Comparison of ENCODE assay signal across 2 fruit fly cellular contexts in genomic region chr3R:11663441-11663840, dm6.
A peak's percentile ranks its signal among the peaks of the same experiment; 100 is the strongest.
TF ChIP-seq lines count a peak whose summit lies in the region.

No protein-coding gene starts in this region.

TF ChIP-seq in whole organism, embryonic, 481 proteins besides CTCF, POLR2A, EP300 and RAD21 (continued from another document and continues in another):
- TF ChIP-seq prd (optimal IDR thresholded peaks at IDR 0.05; lab: Kevin White, UChicago) = no peak
- peak; percentile 34; the same call in 1 of the 3 replicates for TF ChIP-seq prd (GFP tag; IDR thresholded peaks at IDR 0.05; lab: Robert Waterston, UW)
- TF ChIP-seq Ptx1 (GFP tag; IDR thresholded peaks at IDR 0.05; lab: Robert Waterston, UW) = peak; percentile 62
- 0 out of 3 replicates have a peak, but pooled peaks have one; percentile 11 for TF ChIP-seq CG11695 (GFP tag; IDR thresholded peaks at IDR 0.05; lab: Robert Waterston, UW)
- peak; percentile 3 for TF ChIP-seq Nf-YB (GFP tag; optimal IDR thresholded peaks at IDR 0.05; lab: Kevin White, UChicago)
- no peak for TF ChIP-seq Adf1 (GFP tag; IDR thresholded peaks at IDR 0.05; lab: Robert Waterston, UW)
- TF ChIP-seq run (tag; optimal IDR thresholded peaks at IDR 0.05; lab: Kevin White, UChicago) = peak; percentile 24
- TF ChIP-seq Ssrp (tag; optimal IDR thresholded peaks at IDR 0.05; lab: Kevin White, UChicago) = peak; percentile 35
- TF ChIP-seq org-1 (GFP tag; optimal IDR thresholded peaks at IDR 0.05; lab: Kevin White, UChicago) = peak; percentile 25
- TF ChIP-seq CG7839 (tag; optimal IDR thresholded peaks at IDR 0.05; lab: Kevin White, UChicago) = peak; percentile 65
- TF ChIP-seq bcd (GFP tag; optimal IDR thresholded peaks at IDR 0.05; lab: Kevin White, UChicago) = peak; percentile 7
- no peak for TF ChIP-seq CG10462 (GFP tag; optimal IDR thresholded peaks at IDR 0.05; lab: Kevin White, UChicago)
- TF ChIP-seq CG10979 (tag; optimal IDR thresholded peaks at IDR 0.05; lab: Kevin White, UChicago) = peak; percentile 38
- peak; percentile 32 for TF ChIP-seq fd3F (GFP tag; optimal IDR thresholded peaks at IDR 0.05; lab: Kevin White, UChicago)
- TF ChIP-seq esg (GFP tag; conservative IDR thresholded peaks at IDR 0.05; lab: Robert Waterston, UW) = peak; percentile 26; the same call in 1 of the 2 replicates
- 0 out of 3 replicates have a peak, but pooled peaks have one; percentile 12 for TF ChIP-seq CG11093 (GFP tag; IDR thresholded peaks at IDR 0.05; lab: Robert Waterston, UW)
- TF ChIP-seq wdn (GFP tag; IDR thresholded peaks at IDR 0.05; lab: Robert Waterston, UW) = no peak
- TF ChIP-seq CG4424 (GFP tag; optimal IDR thresholded peaks at IDR 0.05; lab: Kevin White, UChicago) = peak; percentile 39
- peak; percentile 57 for TF ChIP-seq CG2712 (tag; optimal IDR thresholded peaks at IDR 0.05; lab: Kevin White, UChicago)
- TF ChIP-seq Ets65A (GFP tag; lab: Kevin White, UChicago) = no peak
- TF ChIP-seq salm (tag; optimal IDR thresholded peaks at IDR 0.05; lab: Kevin White, UChicago) = peak; percentile 44
- TF ChIP-seq CG14050 (GFP tag; IDR thresholded peaks at IDR 0.05; lab: Robert Waterston, UW) = no peak
- TF ChIP-seq CG10209 (GFP tag; optimal IDR thresholded peaks at IDR 0.05; lab: Kevin White, UChicago) = peak; percentile 49
- peak; percentile 34 for TF ChIP-seq CG8388 (GFP tag; optimal IDR thresholded peaks at IDR 0.05; lab: Kevin White, UChicago)
- no peak for TF ChIP-seq Dref (GFP tag; IDR thresholded peaks at IDR 0.05; lab: Robert Waterston, UW)
- no peak for TF ChIP-seq chm (GFP tag; IDR thresholded peaks at IDR 0.05; lab: Robert Waterston, UW)
- TF ChIP-seq sisA (GFP tag; IDR thresholded peaks at IDR 0.05; lab: Robert Waterston, UW) = peak; percentile 35; the same call in 1 of the 2 replicates
- no peak for TF ChIP-seq CG42726 (GFP tag; IDR thresholded peaks at IDR 0.05; lab: Robert Waterston, UW; ENCODE audit: partially characterized antibody)
- TF ChIP-seq CG9437 (GFP tag; optimal IDR thresholded peaks at IDR 0.05; lab: Kevin White, UChicago) = peak; percentile 64
- TF ChIP-seq CG34422 (GFP tag; IDR thresholded peaks at IDR 0.05; lab: Robert Waterston, UW) = 0 out of 3 replicates have a peak, but pooled peaks have one; percentile 34
- TF ChIP-seq Eip74EF (GFP tag; optimal IDR thresholded peaks at IDR 0.05; lab: Kevin White, UChicago) = peak in 1 of 2 experiments; percentile 65
- no peak for TF ChIP-seq CG3838 (GFP tag; optimal IDR thresholded peaks at IDR 0.05; lab: Kevin White, UChicago)
- peak; percentile 77 for TF ChIP-seq CG11504 (tag; optimal IDR thresholded peaks at IDR 0.05; lab: Kevin White, UChicago)
- TF ChIP-seq ind (GFP tag; optimal IDR thresholded peaks at IDR 0.05; lab: Kevin White, UChicago) = peak; percentile 34
- TF ChIP-seq lilli (GFP tag; optimal IDR thresholded peaks at IDR 0.05; lab: Kevin White, UChicago) = no peak
- peak; percentile 48 for TF ChIP-seq odd (GFP tag; optimal IDR thresholded peaks at IDR 0.05; lab: Kevin White, UChicago)
- no peak for TF ChIP-seq rib (GFP tag; IDR thresholded peaks at IDR 0.05; lab: Robert Waterston, UW)
- peak; percentile 36 for TF ChIP-seq Hmr (GFP tag; optimal IDR thresholded peaks at IDR 0.05; lab: Kevin White, UChicago)
- no peak for TF ChIP-seq cad (GFP tag; optimal IDR thresholded peaks at IDR 0.05; lab: Kevin White, UChicago)
- no peak for TF ChIP-seq CG14667 (GFP tag; IDR thresholded peaks at IDR 0.05; lab: Robert Waterston, UW)
- TF ChIP-seq Hsf (GFP tag; optimal IDR thresholded peaks at IDR 0.05; lab: Kevin White, UChicago) = peak; percentile 20
- TF ChIP-seq bsh (GFP tag; optimal IDR thresholded peaks at IDR 0.05; lab: Kevin White, UChicago) = peak in 1 of 2 experiments; percentile 31
- no peak for TF ChIP-seq Ets97D (GFP tag; optimal IDR thresholded peaks at IDR 0.05; lab: Kevin White, UChicago)
- TF ChIP-seq mirr (GFP tag; optimal IDR thresholded peaks at IDR 0.05; lab: Kevin White, UChicago) = no peak
- TF ChIP-seq Hr3 (GFP tag; optimal IDR thresholded peaks at IDR 0.05; lab: Kevin White, UChicago) = peak; percentile 20
- peak; percentile 66 for TF ChIP-seq CG31441 (GFP tag; IDR thresholded peaks at IDR 0.05; lab: Robert Waterston, UW)
- TF ChIP-seq CG2678 (tag; optimal IDR thresholded peaks at IDR 0.05; lab: Kevin White, UChicago) = peak; percentile 77
- peak; percentile 19 for TF ChIP-seq CG15601 (tag; optimal IDR thresholded peaks at IDR 0.05; lab: Kevin White, UChicago)
- no peak for TF ChIP-seq CG16813 (GFP tag; IDR thresholded peaks at IDR 0.05; lab: Robert Waterston, UW; ENCODE audit: partially characterized antibody)
- peak; percentile 62 for TF ChIP-seq CG17359 (tag; optimal IDR thresholded peaks at IDR 0.05; lab: Kevin White, UChicago)
- TF ChIP-seq CG4328 (GFP tag; optimal IDR thresholded peaks at IDR 0.05; lab: Kevin White, UChicago) = no peak
- no peak for TF ChIP-seq ase (GFP tag; IDR thresholded peaks at IDR 0.05; lab: Robert Waterston, UW)
- TF ChIP-seq CG14710 (tag; optimal IDR thresholded peaks at IDR 0.05; lab: Kevin White, UChicago) = peak; percentile 25
- no peak for TF ChIP-seq onecut (GFP tag; IDR thresholded peaks at IDR 0.05; lab: Robert Waterston, UW)
- peak in 1 of 2 experiments; percentile 83 for TF ChIP-seq Hr51 (GFP tag; optimal IDR thresholded peaks at IDR 0.05; lab: Kevin White, UChicago)
- TF ChIP-seq gem (tag; optimal IDR thresholded peaks at IDR 0.05; lab: Kevin White, UChicago) = peak; percentile 79
- TF ChIP-seq CG8290 (GFP tag; optimal IDR thresholded peaks at IDR 0.05; lab: Kevin White, UChicago) = no peak
- peak in 1 of 2 experiments; percentile 9 for TF ChIP-seq CG8290 (tag; optimal IDR thresholded peaks at IDR 0.05; lab: Kevin White, UChicago)
- peak; percentile 28 for TF ChIP-seq CG12659 (GFP tag; optimal IDR thresholded peaks at IDR 0.05; lab: Kevin White, UChicago)
- no peak for TF ChIP-seq fd102C (GFP tag; optimal IDR thresholded peaks at IDR 0.05; lab: Kevin White, UChicago)
- TF ChIP-seq Neu2 (GFP tag; optimal IDR thresholded peaks at IDR 0.05; lab: Kevin White, UChicago; ENCODE audit: borderline replicate concordance) = no peak
- TF ChIP-seq CG1603 (tag; optimal IDR thresholded peaks at IDR 0.05; lab: Kevin White, UChicago) = peak; percentile 12
- peak; percentile 38; the same call in 1 of the 3 replicates for TF ChIP-seq CG7357 (GFP tag; IDR thresholded peaks at IDR 0.05; lab: Robert Waterston, UW)
- no peak for TF ChIP-seq mld (GFP tag; IDR thresholded peaks at IDR 0.05; lab: Robert Waterston, UW; ENCODE audit: partially characterized antibody)
- TF ChIP-seq Oaz (GFP tag; IDR thresholded peaks at IDR 0.05; lab: Robert Waterston, UW) = no peak

TF ChIP-seq in whole organism, prepupa, 60 proteins besides CTCF, POLR2A, EP300 and RAD21 (continued from another document):
- no peak for TF ChIP-seq achi (GFP tag; optimal IDR thresholded peaks at IDR 0.05; lab: Kevin White, UChicago)
- TF ChIP-seq OdsH (GFP tag; optimal IDR thresholded peaks at IDR 0.05; lab: Kevin White, UChicago) = peak; percentile 15
- TF ChIP-seq Hr38 (GFP tag; optimal IDR thresholded peaks at IDR 0.05; lab: Kevin White, UChicago) = no peak
- TF ChIP-seq CG8319 (GFP tag; optimal IDR thresholded peaks at IDR 0.05; lab: Kevin White, UChicago) = no peak
- no peak for TF ChIP-seq Sox15 (GFP tag; optimal IDR thresholded peaks at IDR 0.05; lab: Kevin White, UChicago)
- TF ChIP-seq Sox14 (GFP tag; optimal IDR thresholded peaks at IDR 0.05; lab: Kevin White, UChicago) = no peak
- TF ChIP-seq CG6792 (GFP tag; optimal IDR thresholded peaks at IDR 0.05; lab: Kevin White, UChicago) = no peak
- TF ChIP-seq CG6808 (GFP tag; optimal IDR thresholded peaks at IDR 0.05; lab: Kevin White, UChicago) = no peak
- no peak for TF ChIP-seq lz (GFP tag; optimal IDR thresholded peaks at IDR 0.05; lab: Kevin White, UChicago)
- no peak for TF ChIP-seq fd85E (GFP tag; optimal IDR thresholded peaks at IDR 0.05; lab: Kevin White, UChicago)
- peak; percentile 33 for TF ChIP-seq CG3919 (GFP tag; optimal IDR thresholded peaks at IDR 0.05; lab: Kevin White, UChicago)
- TF ChIP-seq CG11902 (GFP tag; optimal IDR thresholded peaks at IDR 0.05; lab: Kevin White, UChicago) = no peak
- no peak for TF ChIP-seq Gug (GFP tag; IDR thresholded peaks at IDR 0.05; lab: Robert Waterston, UW)
- TF ChIP-seq esn (GFP tag; optimal IDR thresholded peaks at IDR 0.05; lab: Kevin White, UChicago) = no peak
- no peak for TF ChIP-seq Eip75B (GFP tag; optimal IDR thresholded peaks at IDR 0.05; lab: Kevin White, UChicago)
- no peak for TF ChIP-seq Lpt (GFP tag; optimal IDR thresholded peaks at IDR 0.05; lab: Kevin White, UChicago)
- no peak for TF ChIP-seq CG10631 (GFP tag; optimal IDR thresholded peaks at IDR 0.05; lab: Kevin White, UChicago)
- peak in 1 of 2 experiments; percentile 37 for TF ChIP-seq ss (GFP tag; optimal IDR thresholded peaks at IDR 0.05; lab: Kevin White, UChicago)
- peak; percentile 3 for TF ChIP-seq CG34406 (GFP tag; optimal IDR thresholded peaks at IDR 0.05; lab: Kevin White, UChicago)
- no peak for TF ChIP-seq svp (GFP tag; lab: Kevin White, UChicago)
- TF ChIP-seq fd59A (GFP tag; optimal IDR thresholded peaks at IDR 0.05; lab: Kevin White, UChicago) = no peak
- TF ChIP-seq cyc (GFP tag; optimal IDR thresholded peaks at IDR 0.05; lab: Kevin White, UChicago) = no peak
- TF ChIP-seq CG4318 (GFP tag; optimal IDR thresholded peaks at IDR 0.05; lab: Kevin White, UChicago) = no peak
- no peak for TF ChIP-seq CG11294 (GFP tag; IDR thresholded peaks at IDR 0.05; lab: Robert Waterston, UW)
- TF ChIP-seq CG31627 (GFP tag; optimal IDR thresholded peaks at IDR 0.05; lab: Kevin White, UChicago) = no peak
- no peak for TF ChIP-seq eg (GFP tag; IDR thresholded peaks at IDR 0.05; lab: Robert Waterston, UW)
- TF ChIP-seq CG6854 (GFP tag; optimal IDR thresholded peaks at IDR 0.05; lab: Kevin White, UChicago) = no peak
- TF ChIP-seq CG11762 (GFP tag; optimal IDR thresholded peaks at IDR 0.05; lab: Kevin White, UChicago; ENCODE audit: insufficient read depth) = no peak
- TF ChIP-seq CG7368 (GFP tag; optimal IDR thresholded peaks at IDR 0.05; lab: Kevin White, UChicago) = no peak
- no peak for TF ChIP-seq CG8119 (GFP tag; IDR thresholded peaks at IDR 0.05; lab: Robert Waterston, UW)
- peak; percentile 10 for TF ChIP-seq spab (GFP tag; optimal IDR thresholded peaks at IDR 0.05; lab: Kevin White, UChicago)
- TF ChIP-seq topi (GFP tag; optimal IDR thresholded peaks at IDR 0.05; lab: Kevin White, UChicago) = no peak
- no peak for TF ChIP-seq Ets21C (GFP tag; optimal IDR thresholded peaks at IDR 0.05; lab: Kevin White, UChicago)
- TF ChIP-seq Hr4 (GFP tag; optimal IDR thresholded peaks at IDR 0.05; lab: Kevin White, UChicago) = no peak
- TF ChIP-seq Met (GFP tag; optimal IDR thresholded peaks at IDR 0.05; lab: Kevin White, UChicago) = no peak
